Fruit fly (Drosophila melanogaster): ENCODE measurements around the gene CG11349.

CG11349 gene

DNA sequence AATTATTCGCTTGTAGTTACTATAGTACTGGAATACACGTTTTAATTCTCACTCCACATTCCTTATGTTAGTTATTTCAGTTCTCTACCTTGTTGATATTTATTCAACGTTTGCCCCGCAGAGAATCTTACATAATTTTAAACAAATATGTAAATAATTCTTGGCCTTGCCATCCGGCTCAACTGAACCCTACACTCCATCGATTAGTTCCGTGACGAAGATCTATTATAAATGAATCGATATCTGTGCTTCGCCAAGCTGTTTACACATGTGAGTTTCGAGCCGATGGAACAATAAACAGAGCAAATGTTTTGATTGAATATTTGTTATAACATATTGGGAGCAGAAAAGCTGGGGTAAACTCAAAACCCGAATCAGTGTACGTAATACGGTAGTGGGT lies 48.9 kb downstream of the CG11349 start (continued):
- TF ChIP-seq CG12769 (tag; optimal IDR thresholded peaks at IDR 0.05) (peak; percentile 81), CG11695 (GFP tag; IDR thresholded peaks at IDR 0.05) (peak; percentile 61; the same call in 2 of the 3 replicates), Awh (GFP tag; IDR thresholded peaks at IDR 0.05) (peak; percentile 29; the same call in 1 of the 2 replicates)
